Worm (Caenorhabditis elegans) whole organism, mixed stage, embryonic: ENCODE data around the gene mks-2.

ENCODE experiments used
- M03D4.4 ChIP-seq: sonication (generic microtip); optimal IDR thresholded peaks from 2 replicates; lab custom pipeline; 2017; ENCODE audit warnings: mild to moderate bottlenecking, missing genetic modification characterization, missing compliant biosample characterization
- bed-3 ChIP-seq: fragments of 200-800 bp; sonication (Bioruptor generic); optimal IDR thresholded peaks from 3 replicates; lab custom pipeline; 2018; ENCODE audit warnings: mild to moderate bottlenecking, missing genetic modification characterization, moderate library complexity, missing compliant biosample characterization
- blmp-1 ChIP-seq: fragments of 150-350 bp; optimal IDR thresholded peaks from 2 replicates; lab custom pipeline; 2014; ENCODE audit warnings: missing biosample characterization, missing genetic modification characterization
- ceh-39 ChIP-seq: fragments of 150-350 bp; optimal IDR thresholded peaks from 2 replicates; lab custom pipeline; 2014; ENCODE audit warnings: missing biosample characterization, missing genetic modification characterization
- ceh-43 ChIP-seq: fragments of 200-800 bp; sonication (Bioruptor generic); optimal IDR thresholded peaks from 2 replicates; lab custom pipeline; 2018; ENCODE audit warnings: mild to moderate bottlenecking, missing genetic modification characterization, moderate library complexity, missing compliant biosample characterization
- ceh-83 ChIP-seq: fragments of 200-800 bp; sonication (Bioruptor generic); optimal IDR thresholded peaks from 2 replicates; lab custom pipeline; 2018; ENCODE audit warnings: mild to moderate bottlenecking, missing genetic modification characterization, missing compliant biosample characterization
- ces-1 ChIP-seq: fragments of 150-350 bp; optimal IDR thresholded peaks from 2 replicates; lab custom pipeline; 2014; ENCODE audit warnings: missing biosample characterization, missing genetic modification reagents, missing genetic modification characterization
- cnd-1 ChIP-seq: fragments of 200-800 bp; sonication (Bioruptor generic); optimal IDR thresholded peaks from 2 replicates; lab custom pipeline; 2018; ENCODE audit warnings: mild to moderate bottlenecking, missing genetic modification characterization, missing compliant biosample characterization
- drap-1 ChIP-seq: fragments of 200-800 bp; sonication (Bioruptor generic); optimal IDR thresholded peaks from 3 replicates; lab custom pipeline; 2018; ENCODE audit warnings: mild to moderate bottlenecking, missing genetic modification characterization, missing compliant biosample characterization
- elt-1 ChIP-seq: sonication (generic microtip); optimal IDR thresholded peaks from 2 replicates; lab custom pipeline; 2017; ENCODE audit warnings: missing genetic modification characterization, mild to moderate bottlenecking, missing compliant biosample characterization, antibody characterized with exemption, moderate library complexity, borderline replicate concordance; ENCODE audit not compliant: insufficient read depth
- flh-1 ChIP-seq: fragments of 200-800 bp; sonication (Bioruptor generic); optimal IDR thresholded peaks from 2 replicates; lab custom pipeline; 2018; ENCODE audit warnings: mild to moderate bottlenecking, missing genetic modification characterization, moderate library complexity, missing compliant biosample characterization
- ham-2 ChIP-seq: fragments of 200-800 bp; sonication (Bioruptor generic); optimal IDR thresholded peaks from 2 replicates; lab custom pipeline; 2018; ENCODE audit warnings: mild to moderate bottlenecking, missing genetic modification characterization, missing compliant biosample characterization
- hlh-1 ChIP-seq: fragments of 150-350 bp; optimal IDR thresholded peaks from 2 replicates; lab custom pipeline; 2014; ENCODE audit warnings: missing biosample characterization, missing genetic modification reagents, missing genetic modification characterization
- lin-32 ChIP-seq: fragments of 200-800 bp; sonication (Bioruptor generic); optimal IDR thresholded peaks from 2 replicates; lab custom pipeline; 2018; ENCODE audit warnings: mild to moderate bottlenecking, missing genetic modification characterization, missing compliant biosample characterization
- lsy-2 ChIP-seq: fragments of 150-350 bp; optimal IDR thresholded peaks from 2 replicates; lab custom pipeline; 2014; ENCODE audit warnings: missing biosample characterization, missing genetic modification characterization
- mab-5 ChIP-seq: fragments of 150-350 bp; optimal IDR thresholded peaks from 2 replicates; lab custom pipeline; 2014; ENCODE audit warnings: missing biosample characterization, missing genetic modification characterization
- mls-2 ChIP-seq: sonication (generic microtip); optimal IDR thresholded peaks from 2 replicates; lab custom pipeline; 2016; ENCODE audit warnings: mild to moderate bottlenecking, missing genetic modification characterization, moderate library complexity, missing compliant biosample characterization
- nhr-12 ChIP-seq: fragments of 150-350 bp; optimal IDR thresholded peaks from 2 replicates; lab custom pipeline; 2014; ENCODE audit warnings: missing biosample characterization, missing genetic modification characterization
- nhr-2 ChIP-seq: fragments of 150-350 bp; optimal IDR thresholded peaks from 2 replicates; lab custom pipeline; 2014; ENCODE audit warnings: missing biosample characterization, missing genetic modification characterization
- nhr-28 ChIP-seq: fragments of 150-350 bp; optimal IDR thresholded peaks from 2 replicates; lab custom pipeline; 2014; ENCODE audit warnings: missing biosample characterization, missing genetic modification characterization
- nhr-76 ChIP-seq: sonication (generic microtip); optimal IDR thresholded peaks from 2 replicates; lab custom pipeline; 2017; ENCODE audit warnings: missing biosample characterization, missing genetic modification characterization
- sem-2 ChIP-seq: fragments of 200-800 bp; sonication (Bioruptor generic); optimal IDR thresholded peaks from 2 replicates; lab custom pipeline; 2018; ENCODE audit warnings: mild to moderate bottlenecking, missing genetic modification characterization, missing compliant biosample characterization
- snpc-4 ChIP-seq: fragments of 150-350 bp; optimal IDR thresholded peaks from 2 replicates; lab custom pipeline; 2014; ENCODE audit warnings: missing biosample characterization, missing genetic modification characterization
- sptf-1 ChIP-seq: sonication (generic microtip); optimal IDR thresholded peaks from 2 replicates; lab custom pipeline; 2017; ENCODE audit warnings: mild to moderate bottlenecking, missing genetic modification characterization, moderate library complexity, missing compliant biosample characterization
- unc-120 ChIP-seq: sonication (generic microtip); optimal IDR thresholded peaks from 2 replicates; lab custom pipeline; 2017; ENCODE audit warnings: missing genetic modification characterization, missing compliant biosample characterization; ENCODE audit not compliant: poor library complexity, severe bottlenecking
- unc-39 ChIP-seq: fragments of 150-350 bp; optimal IDR thresholded peaks from 2 replicates; lab custom pipeline; 2014; ENCODE audit warnings: missing biosample characterization, missing genetic modification characterization
- zip-8 ChIP-seq: fragments of 150-350 bp; optimal IDR thresholded peaks from 2 replicates; lab custom pipeline; 2014; ENCODE audit warnings: missing biosample characterization, missing genetic modification characterization
- ztf-11 ChIP-seq: fragments of 150-350 bp; optimal IDR thresholded peaks from 2 replicates; lab custom pipeline; 2014; ENCODE audit warnings: missing biosample characterization, missing genetic modification characterization

Gene mks-2

DNA sequence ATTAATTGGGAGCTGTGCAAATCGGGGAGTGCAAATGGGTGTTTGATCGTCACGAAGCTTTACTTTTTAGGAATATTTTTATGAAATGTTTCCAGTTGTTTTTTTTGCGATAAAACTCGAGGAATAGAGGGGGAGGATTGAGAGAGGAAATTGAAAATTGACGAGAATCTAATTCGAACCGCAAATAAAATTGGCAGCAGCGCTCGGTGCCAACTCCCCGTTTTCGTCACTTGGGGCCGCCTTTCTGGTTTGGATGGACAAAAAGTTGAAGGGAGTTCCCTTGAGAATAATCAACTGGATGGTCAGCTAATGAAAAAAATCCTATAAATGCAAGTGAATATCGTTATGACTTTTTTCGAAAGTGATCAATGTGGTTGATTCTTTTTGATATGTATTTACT, 10.9 kb upstream of the mks-2 start:
- no peak for TF ChIP-seq blmp-1 (tag; lab: Kevin White, UChicago)
- no peak for TF ChIP-seq nhr-76
- TF ChIP-seq unc-120 (tag; lab: Kevin White, UChicago), result no peak
- TF ChIP-seq cnd-1, result no peak
- no peak for TF ChIP-seq bed-3 (GFP tag; lab: Kevin White, UChicago)
- TF ChIP-seq unc-39 (tag; lab: Kevin White, UChicago), result no peak
- no peak for TF ChIP-seq snpc-4 (tag; lab: Kevin White, UChicago)
- no peak for TF ChIP-seq flh-1 (GFP tag; lab: Kevin White, UChicago)
- TF ChIP-seq ceh-83 (GFP tag; lab: Kevin White, UChicago), result no peak
- TF ChIP-seq nhr-2 (tag; lab: Kevin White, UChicago), result no peak
- TF ChIP-seq ztf-11 (tag; lab: Kevin White, UChicago), result no peak
- no peak for TF ChIP-seq sptf-1 (tag; lab: Kevin White, UChicago)
- no peak for TF ChIP-seq elt-1 (tag; lab: Kevin White, UChicago)
- no peak for TF ChIP-seq mab-5 (tag; lab: Kevin White, UChicago)
- TF ChIP-seq drap-1, result no peak

DNA sequence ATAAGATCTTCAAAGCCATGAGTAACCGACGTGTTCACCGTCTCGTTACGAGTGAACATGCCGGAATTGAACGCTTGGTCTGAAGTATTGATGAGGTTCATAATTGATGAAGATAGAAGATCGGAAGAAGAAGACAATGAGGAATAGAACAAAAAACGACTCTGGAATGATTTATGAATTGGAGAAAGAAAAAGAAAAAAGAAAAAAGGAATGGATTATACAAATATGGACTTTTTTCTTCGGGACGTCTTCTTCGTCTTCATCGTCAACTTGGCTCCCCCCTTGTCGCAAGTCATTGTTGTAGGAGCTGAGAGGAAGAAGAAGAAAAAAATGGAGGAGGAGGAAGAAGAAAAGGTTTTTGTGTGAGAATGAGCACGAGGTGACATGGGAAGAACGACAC, 7.7 kb upstream of the mks-2 start, which contains the start of gene srsy-2:
srsy-2 (minus strand) TSS at position 101 of the 400 bp plus-strand sequence.
- no peak for TF ChIP-seq cnd-1
- TF ChIP-seq drap-1, result no peak

DNA sequence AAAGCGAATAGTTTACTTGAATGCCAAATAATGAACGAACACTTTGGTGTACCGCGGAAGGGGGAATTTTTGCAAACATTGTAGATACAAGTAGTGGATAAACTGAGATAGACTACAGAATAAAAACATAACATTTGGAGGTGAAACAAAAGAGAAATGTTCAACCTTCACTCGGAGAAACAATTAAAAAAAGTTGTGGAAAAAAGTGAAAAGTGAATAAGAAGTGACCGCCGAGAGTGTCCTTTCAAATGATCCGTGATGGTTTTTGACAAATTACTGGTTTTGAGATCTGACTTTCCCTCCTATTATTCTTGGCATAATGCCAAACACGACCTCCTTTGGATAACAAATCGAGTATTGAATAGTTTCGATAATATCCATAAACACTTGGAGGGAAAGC, 4.5 kb upstream of the mks-2 start:
- TF ChIP-seq nhr-12 (tag; lab: Kevin White, UChicago), result no peak
- TF ChIP-seq drap-1, result no peak
- TF ChIP-seq lin-32, result no peak
- no peak for TF ChIP-seq ham-2 (GFP tag; lab: Kevin White, UChicago)
- TF ChIP-seq ceh-43 (GFP tag; lab: Kevin White, UChicago), result no peak
- TF ChIP-seq hlh-1 (tag; lab: Kevin White, UChicago), result no peak
- TF ChIP-seq snpc-4 (tag; lab: Kevin White, UChicago), result no peak
- TF ChIP-seq sem-2 (GFP tag; lab: Kevin White, UChicago), result no peak
- TF ChIP-seq nhr-28 (tag; lab: Kevin White, UChicago), result no peak
- TF ChIP-seq lsy-2 (tag; lab: Kevin White, UChicago), result no peak
- TF ChIP-seq sptf-1 (tag; lab: Kevin White, UChicago), result no peak
- no peak for TF ChIP-seq unc-39 (tag; lab: Kevin White, UChicago)
- no peak for TF ChIP-seq blmp-1 (tag; lab: Kevin White, UChicago)
- no peak for TF ChIP-seq elt-1 (tag; lab: Kevin White, UChicago)
- no peak for TF ChIP-seq zip-8 (tag; lab: Kevin White, UChicago)
- no peak for TF ChIP-seq flh-1 (GFP tag; lab: Kevin White, UChicago)
- TF ChIP-seq mls-2 (tag; lab: Kevin White, UChicago), result no peak
- TF ChIP-seq ceh-83 (GFP tag; lab: Kevin White, UChicago), result no peak
- no peak for TF ChIP-seq M03D4.4 (tag; lab: Kevin White, UChicago)

DNA sequence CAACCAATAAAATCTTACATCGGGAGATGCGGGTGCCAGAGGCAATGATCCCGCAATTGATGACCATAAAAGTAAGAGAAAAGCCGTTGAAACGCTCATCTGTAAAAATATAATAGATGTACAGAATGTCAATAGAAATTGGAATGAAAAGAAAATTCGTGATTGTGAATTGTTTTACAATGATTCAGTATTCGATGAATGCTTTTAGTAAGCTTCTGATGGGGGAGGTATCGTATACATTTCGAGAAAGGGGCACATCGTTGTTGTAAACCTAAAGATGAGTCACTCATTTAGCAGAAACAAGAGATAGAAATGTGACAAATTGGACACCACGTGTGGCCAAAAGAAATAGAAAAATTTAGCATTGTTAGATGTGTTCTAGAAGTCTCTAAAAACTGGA, 3.3 kb upstream of the mks-2 start, which contains the start of gene C30B5.6:
C30B5.6 (minus strand) TSS at position 101 of the 400 bp plus-strand sequence.
- no peak for TF ChIP-seq nhr-12 (tag; lab: Kevin White, UChicago)
- no peak for TF ChIP-seq ceh-39
- no peak for TF ChIP-seq M03D4.4 (tag; lab: Kevin White, UChicago)
- no peak for TF ChIP-seq nhr-76
- TF ChIP-seq blmp-1 (tag; lab: Kevin White, UChicago), result no peak
- TF ChIP-seq sptf-1 (tag; lab: Kevin White, UChicago), result no peak
- TF ChIP-seq ceh-83 (GFP tag; lab: Kevin White, UChicago), result no peak

DNA sequence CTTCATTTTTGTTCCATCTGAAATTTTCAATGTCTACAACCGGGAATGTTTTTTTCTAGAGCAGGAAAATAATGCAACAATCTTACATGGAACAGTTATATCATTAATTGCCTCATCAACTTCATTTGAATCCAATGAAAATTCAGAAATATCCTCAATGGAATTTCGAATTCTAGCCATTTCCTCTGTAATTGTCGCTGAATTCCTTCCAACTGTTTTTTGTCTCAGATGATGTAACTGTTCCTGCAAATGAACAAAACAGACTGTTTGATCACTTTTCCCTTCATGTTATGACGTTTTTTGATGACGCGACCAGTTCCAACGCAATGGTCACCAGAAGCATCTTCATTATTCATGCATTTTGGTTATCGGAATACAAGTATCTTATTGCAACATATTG, 2.2 kb upstream of the mks-2 start:
- TF ChIP-seq bed-3 (GFP tag; lab: Kevin White, UChicago) (no peak), drap-1 (no peak), nhr-76 (no peak), unc-120 (tag; lab: Kevin White, UChicago) (no peak), ham-2 (GFP tag; lab: Kevin White, UChicago) (no peak), sptf-1 (tag; lab: Kevin White, UChicago) (no peak), ceh-43 (GFP tag; lab: Kevin White, UChicago) (no peak), hlh-1 (tag; lab: Kevin White, UChicago) (no peak), ces-1 (GFP tag; lab: Kevin White, UChicago) (no peak), ceh-39 (no peak), lin-32 (no peak)
